Worm (Caenorhabditis elegans): Measurements from ENCODE around the gene lido-6.

The lido-6 gene

DNA sequence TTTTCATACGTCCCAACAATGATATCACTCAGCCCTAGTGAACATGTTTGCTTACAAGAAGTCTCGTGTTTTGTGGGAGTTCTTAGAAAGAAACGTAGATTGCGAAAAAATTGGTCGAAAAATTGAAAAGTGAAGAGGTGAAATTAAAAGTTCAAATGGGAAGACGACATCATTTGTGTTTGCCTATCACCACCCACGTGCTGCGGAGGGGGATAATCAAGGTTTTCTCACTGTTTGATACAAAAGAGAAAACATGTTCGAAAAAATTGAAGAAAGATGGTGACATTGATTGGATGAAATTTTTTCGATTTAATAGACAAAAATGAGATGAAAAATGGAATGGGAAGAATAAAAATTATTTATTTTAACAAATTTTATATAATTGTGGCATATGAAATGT is 44.5 kb downstream of the lido-6 start:
- peak; percentile 17; the same call in 1 of the 2 replicates for TF ChIP-seq dmd-6 (GFP tag; IDR thresholded peaks at IDR 0.05)
- TF ChIP-seq mdl-1 (tag; optimal IDR thresholded peaks at IDR 0.05): peak in 1 of 2 experiments; percentile 26
- no peak for TF ChIP-seq nhr-6 (tag; optimal IDR thresholded peaks at IDR 0.05)
- TF ChIP-seq mxl-3 (GFP tag; optimal IDR thresholded peaks at IDR 0.05): peak; percentile 55
- peak; percentile 30 for TF ChIP-seq hlh-30 (tag; optimal IDR thresholded peaks at IDR 0.05; ENCODE audit: insufficient read depth)

DNA sequence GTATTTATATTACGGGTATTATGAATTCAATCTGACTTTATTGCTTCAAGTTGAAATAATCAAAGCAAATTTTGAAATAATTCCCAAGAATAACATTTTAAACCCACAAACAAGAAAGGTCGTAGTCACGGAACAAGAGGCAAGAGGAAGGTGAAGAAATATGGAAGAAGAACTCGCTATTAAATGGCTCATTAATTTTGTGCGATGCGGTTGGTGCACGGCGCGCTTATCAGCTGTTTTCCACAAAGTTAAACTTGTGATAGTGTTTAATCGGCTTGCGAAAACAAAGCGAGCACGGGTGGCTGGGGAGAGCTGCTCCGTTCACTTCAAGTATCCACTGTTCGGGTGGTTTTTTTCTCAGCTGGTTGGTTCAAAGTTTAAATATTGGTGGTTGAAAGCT is 48.1 kb downstream of the lido-6 start:
- TF ChIP-seq mdl-1 (tag; optimal IDR thresholded peaks at IDR 0.05) (peak in 1 of 2 experiments; percentile 32), dmd-6 (GFP tag; IDR thresholded peaks at IDR 0.05) (peak; percentile 72), aly-2 (tag; optimal IDR thresholded peaks at IDR 0.05) (no peak), dpl-1 (GFP tag; optimal IDR thresholded peaks at IDR 0.05) (no peak), ctbp-1 (GFP tag; IDR thresholded peaks at IDR 0.05) (no peak), cey-2 (tag; optimal IDR thresholded peaks at IDR 0.05; ENCODE audit: borderline replicate concordance, insufficient read depth) (no peak), lir-3 (tag; optimal IDR thresholded peaks at IDR 0.05) (no peak), Y5F2A.4 (GFP tag; optimal IDR thresholded peaks at IDR 0.05) (no peak), ztf-11 (tag; optimal IDR thresholded peaks at IDR 0.05) (no peak), F26F4.8 (GFP tag; conservative IDR thresholded peaks at IDR 0.05) (no peak), nhr-28 (tag; optimal IDR thresholded peaks at IDR 0.05) (peak; percentile 51), ceh-62 (tag; optimal IDR thresholded peaks at IDR 0.05) (no peak), nhr-41 (GFP tag; IDR thresholded peaks at IDR 0.05) (no peak), dmd-9 (GFP tag; IDR thresholded peaks at IDR 0.05) (no peak), daf-19 (GFP tag; conservative IDR thresholded peaks at IDR 0.05) (no peak), hmg-1.1 (GFP tag; IDR thresholded peaks at IDR 0.05) (no peak), nhr-6 (tag; optimal IDR thresholded peaks at IDR 0.05) (no peak), lin-13 (GFP tag; optimal IDR thresholded peaks at IDR 0.05) (no peak), lin-1 (GFP tag; IDR thresholded peaks at IDR 0.05) (no peak), ceh-44 (GFP tag; IDR thresholded peaks at IDR 0.05) (no peak), dve-1 (tag; optimal IDR thresholded peaks at IDR 0.05; ENCODE audit: insufficient read depth) (peak; percentile 67), aha-1 (tag) (no peak), hlh-11 (tag; optimal IDR thresholded peaks at IDR 0.05) (peak; percentile 34), Y75B8A.6 (GFP tag; IDR thresholded peaks at IDR 0.05) (no peak), php-3 (GFP tag; IDR thresholded peaks at IDR 0.05) (0 out of 2 replicates have a peak, but pooled peaks have one; percentile 37), skn-1 (tag; optimal IDR thresholded peaks at IDR 0.05) (no peak), egl-27 (tag; optimal IDR thresholded peaks at IDR 0.05) (no peak), nhr-25 (tag; optimal IDR thresholded peaks at IDR 0.05; ENCODE audit: borderline replicate concordance, insufficient read depth) (no peak), lin-39 (tag; optimal IDR thresholded peaks at IDR 0.05) (no peak), attf-4 (tag; optimal IDR thresholded peaks at IDR 0.05) (no peak), unc-62 (GFP tag; optimal IDR thresholded peaks at IDR 0.05 in 1 of 2) (peak in 1 of 2 experiments; percentile 71), unc-62 (tag; optimal IDR thresholded peaks at IDR 0.05) (no peak), hlh-30 (tag; optimal IDR thresholded peaks at IDR 0.05; ENCODE audit: insufficient read depth) (peak; percentile 65), pqm-1 (tag; optimal IDR thresholded peaks at IDR 0.05) (peak; percentile 68), nhr-48 (tag; optimal IDR thresholded peaks at IDR 0.05) (no peak), rbr-2 (tag; optimal IDR thresholded peaks at IDR 0.05) (no peak), zfp-3 (GFP tag; conservative IDR thresholded peaks at IDR 0.05) (no peak), daf-16 (GFP tag; optimal IDR thresholded peaks at IDR 0.05) (no peak), daf-16 (tag; optimal IDR thresholded peaks at IDR 0.05) (peak; percentile 77), ceh-28 (tag; optimal IDR thresholded peaks at IDR 0.05) (no peak), snpc-4 (tag; optimal IDR thresholded peaks at IDR 0.05) (no peak)
